Worm (Caenorhabditis elegans) whole organism, L2 larva: ENCODE measurements around the gene C05E11.2.

ENCODE experiments used
- C34F6.9 ChIP-seq: fragments of 150-350 bp; optimal IDR thresholded peaks from 2 replicates; lab custom pipeline; 2014; ENCODE audit warnings: missing biosample characterization, missing genetic modification characterization
- F13H6.1 ChIP-seq: sonication (generic microtip); optimal IDR thresholded peaks from 2 replicates; lab custom pipeline; 2016; ENCODE audit warnings: missing genetic modification characterization, missing compliant biosample characterization
- R02D3.7 ChIP-seq: fragments of 150-350 bp; optimal IDR thresholded peaks from 2 replicates; lab custom pipeline; 2014; ENCODE audit warnings: missing biosample characterization, missing genetic modification characterization
- Y55F3AM.14 ChIP-seq: fragments of 200-800 bp; sonication (Bioruptor generic); optimal IDR thresholded peaks from 2 replicates; lab custom pipeline; 2018; ENCODE audit warnings: mild to moderate bottlenecking, missing genetic modification characterization, missing compliant biosample characterization
- alr-1 ChIP-seq: fragments of 150-350 bp; optimal IDR thresholded peaks from 2 replicates; lab custom pipeline; 2014; ENCODE audit warnings: missing biosample characterization, missing genetic modification characterization
- aly-2 ChIP-seq: fragments of 150-350 bp; optimal IDR thresholded peaks from 2 replicates; lab custom pipeline; 2014; ENCODE audit warnings: missing biosample characterization, missing genetic modification characterization
- blmp-1 ChIP-seq: sonication (generic microtip); optimal IDR thresholded peaks from 2 replicates; lab custom pipeline; 2017; ENCODE audit warnings: missing genetic modification characterization, mild to moderate bottlenecking, missing compliant biosample characterization, antibody characterized with exemption, moderate library complexity; ENCODE audit not compliant: insufficient read depth
- ceh-16 ChIP-seq: fragments of 150-350 bp; optimal IDR thresholded peaks from 2 replicates; lab custom pipeline; 2014; ENCODE audit warnings: missing biosample characterization, missing genetic modification characterization
- ceh-82 ChIP-seq: fragments of 150-350 bp; optimal IDR thresholded peaks from 2 replicates; lab custom pipeline; 2014; ENCODE audit warnings: missing biosample characterization, missing genetic modification characterization
- crh-2 ChIP-seq: sonication (generic microtip); optimal IDR thresholded peaks from 2 replicates; lab custom pipeline; 2017; ENCODE audit warnings: missing biosample characterization, missing genetic modification characterization
- elt-1 ChIP-seq: fragments of 150-350 bp; optimal IDR thresholded peaks from 2 replicates; lab custom pipeline; 2014; ENCODE audit warnings: missing biosample characterization, missing genetic modification characterization
- fos-1 ChIP-seq: fragments of 150-350 bp; optimal IDR thresholded peaks from 2 replicates; lab custom pipeline; 2014; ENCODE audit warnings: missing biosample characterization, missing genetic modification characterization
- gmeb-1 ChIP-seq: fragments of 150-350 bp; optimal IDR thresholded peaks from 2 replicates; lab custom pipeline; 2014; ENCODE audit warnings: missing biosample characterization, missing genetic modification characterization
- lin-11 ChIP-seq: fragments of 150-350 bp; sonication (generic microtip); optimal IDR thresholded peaks from 2 replicates; lab custom pipeline; 2014; ENCODE audit warnings: missing biosample characterization, missing genetic modification characterization, inconsistent platforms, mixed read lengths
- lin-13 ChIP-seq: fragments of 150-350 bp; optimal IDR thresholded peaks from 2 replicates; lab custom pipeline; 2014; ENCODE audit warnings: missing biosample characterization, missing genetic modification reagents, missing genetic modification characterization
- lin-39 ChIP-seq: fragments of 150-350 bp; optimal IDR thresholded peaks from 2 replicates; lab custom pipeline; 2014; ENCODE audit warnings: missing biosample characterization, missing genetic modification reagents, missing genetic modification characterization
- lsy-2 ChIP-seq, 2 experiments: fragments of 150-350 bp in 1 of 2; sonication (generic microtip) in 1 of 2; optimal IDR thresholded peaks; 2 replicates each; lab custom pipeline; 2014 to 2017; ENCODE audit warnings: missing biosample characterization in 2 of 2, missing genetic modification characterization in 2 of 2
- mab-5 ChIP-seq: fragments of 150-350 bp; optimal IDR thresholded peaks from 2 replicates; lab custom pipeline; 2014; ENCODE audit warnings: missing biosample characterization, missing genetic modification characterization
- mbf-1 ChIP-seq: sonication (generic microtip); optimal IDR thresholded peaks from 2 replicates; lab custom pipeline; 2017; ENCODE audit warnings: missing biosample characterization, missing genetic modification characterization
- mdl-1 ChIP-seq, 2 experiments: fragments of 150-350 bp in 1 of 2; sonication (generic microtip) in 1 of 2; optimal IDR thresholded peaks; 2 replicates each; lab custom pipeline; 2017; ENCODE audit warnings: missing biosample characterization in 2 of 2, missing genetic modification characterization in 2 of 2
- nhr-10 ChIP-seq: sonication (generic microtip); optimal IDR thresholded peaks from 2 replicates; lab custom pipeline; 2017; ENCODE audit warnings: missing biosample characterization, missing genetic modification characterization
- nhr-11 ChIP-seq: fragments of 150-350 bp; optimal IDR thresholded peaks from 2 replicates; lab custom pipeline; 2014; ENCODE audit warnings: missing biosample characterization, missing genetic modification characterization
- nhr-12 ChIP-seq: fragments of 150-350 bp; optimal IDR thresholded peaks from 2 replicates; lab custom pipeline; 2014; ENCODE audit warnings: missing biosample characterization, missing genetic modification characterization
- nhr-129 ChIP-seq: fragments of 150-350 bp; optimal IDR thresholded peaks from 2 replicates; lab custom pipeline; 2014; ENCODE audit warnings: missing biosample characterization, missing genetic modification characterization
- nhr-21 ChIP-seq: fragments of 150-350 bp; optimal IDR thresholded peaks from 2 replicates; lab custom pipeline; 2014; ENCODE audit warnings: missing biosample characterization, missing genetic modification characterization
- nhr-23 ChIP-seq: fragments of 150-350 bp; optimal IDR thresholded peaks from 2 replicates; lab custom pipeline; 2014; ENCODE audit warnings: missing biosample characterization, missing genetic modification reagents, missing genetic modification characterization
- nhr-237 ChIP-seq: fragments of 150-350 bp; optimal IDR thresholded peaks from 2 replicates; lab custom pipeline; 2014; ENCODE audit warnings: missing biosample characterization, missing genetic modification characterization
- nhr-25 ChIP-seq: fragments of 150-350 bp; sonication (generic microtip); optimal IDR thresholded peaks from 3 replicates; lab custom pipeline; 2014; ENCODE audit warnings: missing biosample characterization, missing genetic modification characterization
- peb-1 ChIP-seq: fragments of 150-350 bp; optimal IDR thresholded peaks from 2 replicates; lab custom pipeline; 2014; ENCODE audit warnings: missing biosample characterization, missing genetic modification characterization
- skn-1 ChIP-seq: sonication (generic microtip); optimal IDR thresholded peaks from 2 replicates; lab custom pipeline; 2017; ENCODE audit warnings: missing biosample characterization, missing genetic modification characterization
- sma-3 ChIP-seq: sonication (generic microtip); optimal IDR thresholded peaks from 2 replicates; lab custom pipeline; 2016; ENCODE audit warnings: missing genetic modification reagents, missing genetic modification characterization, missing compliant biosample characterization
- sma-9 ChIP-seq, 2 experiments: fragments of 150-350 bp in 1 of 2; sonication (generic microtip) in 1 of 2; optimal IDR thresholded peaks; 2 replicates each; lab custom pipeline; 2014 to 2016; ENCODE audit warnings: missing genetic modification characterization in 2 of 2, mild to moderate bottlenecking in 1 of 2, missing biosample characterization in 1 of 2, missing compliant biosample characterization in 1 of 2, missing genetic modification reagents in 1 of 2, moderate library complexity in 1 of 2
- snpc-4 ChIP-seq: fragments of 150-350 bp; optimal IDR thresholded peaks from 2 replicates; lab custom pipeline; 2014; ENCODE audit warnings: missing biosample characterization, missing genetic modification characterization
- unc-39 ChIP-seq: fragments of 150-350 bp; optimal IDR thresholded peaks from 2 replicates; lab custom pipeline; 2014; ENCODE audit warnings: missing biosample characterization, missing genetic modification characterization
- unc-55 ChIP-seq: fragments of 150-350 bp; sonication (generic microtip); optimal IDR thresholded peaks from 3 replicates; lab custom pipeline; 2014; ENCODE audit warnings: missing biosample characterization, missing genetic modification reagents, missing genetic modification characterization
- ztf-11 ChIP-seq: sonication (generic microtip); optimal IDR thresholded peaks from 2 replicates; lab custom pipeline; 2017; ENCODE audit warnings: missing biosample characterization, missing genetic modification characterization
- ztf-4 ChIP-seq: fragments of 150-350 bp; optimal IDR thresholded peaks from 2 replicates; lab custom pipeline; 2014; ENCODE audit warnings: missing biosample characterization, missing genetic modification characterization

The C05E11.2 gene

DNA sequence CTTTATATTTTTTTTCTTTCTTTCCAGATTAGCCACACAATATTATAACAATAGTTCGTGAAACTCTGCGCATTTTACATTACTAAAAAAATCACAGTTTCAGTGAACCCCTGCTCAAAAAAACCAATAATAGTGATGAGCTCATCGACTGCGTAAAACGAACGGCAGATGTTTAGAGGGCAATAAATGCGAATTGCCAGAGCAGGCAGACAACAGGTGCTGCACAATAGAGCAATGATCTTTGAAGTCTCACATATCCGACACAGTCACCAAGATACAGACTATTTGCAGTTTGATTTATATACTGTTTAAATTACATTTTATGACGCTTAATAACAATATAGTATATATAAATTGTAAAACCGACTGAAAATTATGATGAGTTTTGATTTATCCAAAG lies 22.9 kb downstream of the C05E11.2 start:
- TF ChIP-seq blmp-1 (tag; lab: Kevin White, UChicago) = no peak
- no peak for TF ChIP-seq ztf-11 (tag; lab: Kevin White, UChicago)
- no peak for TF ChIP-seq nhr-21
- TF ChIP-seq peb-1 (tag; lab: Kevin White, UChicago) = no peak
- TF ChIP-seq aly-2 = no peak
- no peak for TF ChIP-seq nhr-129 (tag; lab: Kevin White, UChicago)
- TF ChIP-seq C34F6.9 (tag; lab: Kevin White, UChicago) = no peak
- no peak for TF ChIP-seq nhr-12 (tag; lab: Kevin White, UChicago)
- TF ChIP-seq fos-1 = no peak
- no peak for TF ChIP-seq ceh-16 (tag; lab: Kevin White, UChicago)
- TF ChIP-seq snpc-4 (tag; lab: Kevin White, UChicago) = no peak

DNA sequence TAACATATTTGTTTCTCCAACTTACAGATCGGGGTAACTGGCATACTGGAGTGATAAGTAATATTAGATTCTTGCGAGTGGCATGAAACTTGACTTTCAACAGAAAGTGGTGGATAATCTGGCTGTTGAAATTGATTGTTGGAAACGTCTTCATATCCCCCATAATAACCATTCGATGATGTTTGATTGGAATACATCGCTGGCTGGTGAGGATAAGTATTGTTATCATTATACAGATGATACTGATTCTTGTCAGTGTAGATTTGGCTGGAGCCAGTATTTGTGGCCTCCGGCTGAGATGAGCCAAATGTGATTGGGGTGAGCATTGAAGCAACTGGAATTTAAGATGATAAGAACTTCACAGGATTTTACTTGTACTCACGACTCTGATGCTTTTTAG lies 28.3 kb downstream of the C05E11.2 start:
- TF ChIP-seq F13H6.1 (no peak), lin-11 (tag; lab: Kevin White, UChicago) (no peak), alr-1 (tag; lab: Kevin White, UChicago) (no peak), nhr-21 (no peak), ceh-82 (tag; lab: Kevin White, UChicago) (no peak), nhr-11 (tag; lab: Kevin White, UChicago) (no peak), lin-39 (tag; lab: Kevin White, UChicago) (no peak), peb-1 (tag; lab: Kevin White, UChicago) (no peak), snpc-4 (tag; lab: Kevin White, UChicago) (no peak), crh-2 (tag; lab: Kevin White, UChicago) (no peak), nhr-23 (no peak), sma-9 (GFP tag; optimal IDR thresholded peaks at IDR 0.05; lab: Kevin White, UChicago) (no peak), sma-9 (tag; optimal IDR thresholded peaks at IDR 0.05; lab: Kevin White, UChicago) (no peak), elt-1 (no peak), sma-3 (GFP tag; lab: Kevin White, UChicago) (no peak)

DNA sequence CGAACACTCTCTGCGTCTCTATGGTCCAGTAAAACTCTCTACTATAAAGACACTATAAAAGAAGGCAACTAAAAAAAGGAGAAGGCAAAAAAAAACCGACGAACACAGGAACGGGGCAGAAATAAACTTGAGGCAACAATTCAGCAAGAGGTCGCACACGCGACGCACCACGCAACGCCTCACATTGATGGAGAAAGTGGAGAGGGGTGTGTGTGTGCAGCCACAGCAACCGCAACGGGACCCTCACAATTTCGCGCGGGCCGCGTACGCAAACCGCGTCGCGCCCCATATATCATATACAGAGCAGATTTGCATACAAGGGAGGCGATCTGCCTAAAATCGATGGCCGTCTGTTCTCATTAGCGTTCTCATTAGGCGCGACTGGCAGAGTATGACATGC lies 30.1 kb downstream of the C05E11.2 start:
- TF ChIP-seq nhr-129 (tag; lab: Kevin White, UChicago) (peak; percentile 42), unc-55 (peak; percentile 51), fos-1 (no peak), lsy-2 (tag; optimal IDR thresholded peaks at IDR 0.05; lab: Kevin White, UChicago) (peak in 1 of 2 experiments; percentile 2), mab-5 (tag; lab: Kevin White, UChicago) (no peak), F13H6.1 (no peak), unc-39 (tag; lab: Kevin White, UChicago) (no peak), nhr-11 (tag; lab: Kevin White, UChicago) (no peak), ceh-16 (tag; lab: Kevin White, UChicago) (no peak), mdl-1 (tag; optimal IDR thresholded peaks at IDR 0.05; lab: Kevin White, UChicago) (no peak), sma-3 (GFP tag; lab: Kevin White, UChicago) (no peak), ztf-4 (no peak), peb-1 (tag; lab: Kevin White, UChicago) (no peak), snpc-4 (tag; lab: Kevin White, UChicago) (no peak)

DNA sequence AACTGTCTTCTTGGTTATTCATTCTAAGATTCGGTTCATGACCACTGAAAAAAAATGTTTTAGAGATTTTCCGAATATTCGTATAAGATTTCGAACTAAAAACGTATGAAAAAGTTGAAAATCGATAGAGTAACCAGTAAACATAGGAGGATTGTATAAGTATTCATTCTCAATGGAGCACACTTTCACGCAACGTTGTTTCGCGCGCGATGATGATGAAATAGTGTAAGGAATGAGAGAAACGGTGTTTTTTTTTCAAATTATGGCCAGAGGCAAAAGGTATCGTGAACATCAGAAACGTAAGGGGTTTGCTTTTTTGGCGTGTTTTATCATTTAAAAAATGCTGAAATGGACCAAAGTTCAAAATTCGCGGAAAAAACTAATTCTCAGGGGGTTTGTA lies 32.9 kb downstream of the C05E11.2 start, which contains the start of gene pqn-65:
Gene pqn-65, minus strand, starts transcription at position 54 of the 400 bp plus-strand sequence.
- no peak for TF ChIP-seq lin-13
- TF ChIP-seq ceh-82 (tag; lab: Kevin White, UChicago) = no peak
- no peak for TF ChIP-seq Y55F3AM.14
- TF ChIP-seq sma-3 (GFP tag; lab: Kevin White, UChicago) = no peak
- TF ChIP-seq blmp-1 (tag; lab: Kevin White, UChicago) = no peak
- TF ChIP-seq nhr-10 = no peak
- no peak for TF ChIP-seq skn-1 (tag; lab: Kevin White, UChicago)
- TF ChIP-seq lin-39 (tag; lab: Kevin White, UChicago) = no peak
- TF ChIP-seq nhr-129 (tag; lab: Kevin White, UChicago) = peak; percentile 76
- TF ChIP-seq ceh-16 (tag; lab: Kevin White, UChicago) = no peak
- no peak for TF ChIP-seq F13H6.1
- TF ChIP-seq fos-1 = no peak
- TF ChIP-seq unc-39 (tag; lab: Kevin White, UChicago) = no peak
- no peak for TF ChIP-seq mab-5 (tag; lab: Kevin White, UChicago)
- TF ChIP-seq nhr-11 (tag; lab: Kevin White, UChicago) = no peak
- TF ChIP-seq gmeb-1 (tag; lab: Kevin White, UChicago) = no peak
- peak; percentile 28 for TF ChIP-seq C34F6.9 (tag; lab: Kevin White, UChicago)
- no peak for TF ChIP-seq mbf-1 (tag; lab: Kevin White, UChicago)
- TF ChIP-seq sma-9 (GFP tag; optimal IDR thresholded peaks at IDR 0.05; lab: Kevin White, UChicago) = no peak
- TF ChIP-seq sma-9 (tag; optimal IDR thresholded peaks at IDR 0.05; lab: Kevin White, UChicago) = no peak
- no peak for TF ChIP-seq nhr-237 (tag; lab: Kevin White, UChicago)
- no peak for TF ChIP-seq nhr-25
- peak; percentile 57 for TF ChIP-seq unc-55
- no peak for TF ChIP-seq R02D3.7 (tag; lab: Kevin White, UChicago)
- no peak for TF ChIP-seq ztf-11 (tag; lab: Kevin White, UChicago)
- peak in 1 of 2 experiments; percentile 9 for TF ChIP-seq lsy-2 (tag; optimal IDR thresholded peaks at IDR 0.05; lab: Kevin White, UChicago)
- TF ChIP-seq, all 48 proteins: peak for 4
